Worm (Caenorhabditis elegans): ENCODE data around the gene eel-1.

DNA sequence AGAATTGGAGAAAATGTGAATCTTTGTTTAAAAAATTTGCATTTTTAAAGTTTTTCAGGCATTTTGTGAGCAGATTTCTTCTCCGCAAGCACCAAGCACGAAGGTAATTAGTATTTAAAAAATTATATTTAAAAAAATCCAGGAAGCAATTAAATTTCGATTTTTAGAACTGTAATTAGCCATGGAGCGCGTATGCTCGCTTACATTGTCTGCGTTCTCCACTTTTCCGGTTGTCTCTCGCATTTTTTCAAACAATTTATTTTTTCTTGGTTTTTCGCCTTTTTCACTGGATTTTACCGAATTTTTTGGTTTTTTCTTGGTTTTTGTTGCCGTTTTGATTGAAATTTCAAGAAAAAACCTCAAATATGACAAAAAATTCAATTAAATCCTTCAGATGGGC lies 5.4 kb upstream of the eel-1 start:
- TF ChIP-seq daf-19 (GFP tag; conservative IDR thresholded peaks at IDR 0.05) (no peak), ama-1 (optimal IDR thresholded peaks at IDR 0.05) (no peak), nhr-28 (tag; optimal IDR thresholded peaks at IDR 0.05) (no peak), nhr-77 (tag; optimal IDR thresholded peaks at IDR 0.05) (no peak), R02D3.7 (tag; optimal IDR thresholded peaks at IDR 0.05) (no peak), nhr-10 (tag; optimal IDR thresholded peaks at IDR 0.05) (no peak), Y75B8A.6 (GFP tag; IDR thresholded peaks at IDR 0.05) (no peak), lir-3 (tag; optimal IDR thresholded peaks at IDR 0.05) (no peak), ceh-62 (tag; optimal IDR thresholded peaks at IDR 0.05) (no peak), nhr-25 (tag; optimal IDR thresholded peaks at IDR 0.05; ENCODE audit: borderline replicate concordance, insufficient read depth) (no peak), attf-4 (tag; optimal IDR thresholded peaks at IDR 0.05) (no peak), aly-2 (tag; optimal IDR thresholded peaks at IDR 0.05) (no peak), ztf-11 (tag; optimal IDR thresholded peaks at IDR 0.05) (no peak)

Measured in whole organism, L4 larva.